5 fruit fly cellular contexts compared by ENCODE assay signal in the genomic region with DNA sequence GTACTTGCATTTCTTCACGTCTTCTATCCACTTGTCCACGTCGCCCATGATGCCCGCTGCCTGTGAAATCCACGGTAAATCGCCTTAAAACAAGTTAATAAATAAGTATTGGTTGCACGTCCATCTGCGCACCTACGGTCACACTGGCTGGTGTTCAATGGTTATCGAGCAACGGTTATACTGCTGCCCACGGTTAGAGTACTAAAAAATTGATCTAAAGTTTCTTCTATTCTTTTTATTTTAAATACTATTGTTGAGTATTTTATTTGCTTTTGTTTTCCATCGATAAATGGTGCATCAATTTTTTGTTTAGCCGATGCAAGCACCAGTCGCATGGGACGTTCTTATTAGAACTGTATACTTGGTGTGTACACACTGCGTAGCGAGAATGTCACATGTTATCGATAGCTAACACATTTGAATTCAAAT.
TF ChIP-seq lines count a peak whose summit lies in the region.

A gene (minus strand): TSS at position 147 of the 429 bp plus-strand sequence.

- TF ChIP-seq CTCF in whole organism, embryonic (GFP tag; optimal IDR thresholded peaks at IDR 0.05; lab: Kevin White, UChicago): no peak

TF ChIP-seq in whole organism, adult, 20 proteins besides CTCF, POLR2A, EP300 and RAD21 (continues in another document):
- no peak for TF ChIP-seq kay (GFP tag; lab: Kevin White, UChicago; ENCODE audit: borderline replicate concordance)
- peak; percentile 26 for TF ChIP-seq Mnt (GFP tag; optimal IDR thresholded peaks at IDR 0.05; lab: Kevin White, UChicago)
- no peak for TF ChIP-seq CG5204 (GFP tag; optimal IDR thresholded peaks at IDR 0.05; lab: Kevin White, UChicago)
- TF ChIP-seq CG11617 (GFP tag; optimal IDR thresholded peaks at IDR 0.05; lab: Kevin White, UChicago): no peak
- TF ChIP-seq CG7045 (GFP tag; optimal IDR thresholded peaks at IDR 0.05; lab: Kevin White, UChicago): no peak
- TF ChIP-seq cic (GFP tag; optimal IDR thresholded peaks at IDR 0.05; lab: Kevin White, UChicago): no peak
- TF ChIP-seq bab1 (GFP tag; optimal IDR thresholded peaks at IDR 0.05; lab: Kevin White, UChicago): peak; percentile 34
- no peak for TF ChIP-seq Clk (GFP tag; optimal IDR thresholded peaks at IDR 0.05; lab: Kevin White, UChicago)
- TF ChIP-seq toe (GFP tag; optimal IDR thresholded peaks at IDR 0.05; lab: Kevin White, UChicago): no peak
- TF ChIP-seq Crg-1 (GFP tag; optimal IDR thresholded peaks at IDR 0.05; lab: Kevin White, UChicago): no peak
- no peak for TF ChIP-seq cnc (optimal IDR thresholded peaks at IDR 0.05; lab: Kevin White, UChicago)
- peak; percentile 31 for TF ChIP-seq CG1620 (GFP tag; optimal IDR thresholded peaks at IDR 0.05; lab: Kevin White, UChicago)
- peak; percentile 54 for TF ChIP-seq CG14711 (tag; optimal IDR thresholded peaks at IDR 0.05; lab: Kevin White, UChicago)
- peak; percentile 26 for TF ChIP-seq CG7101 (tag; optimal IDR thresholded peaks at IDR 0.05; lab: Kevin White, UChicago)
- TF ChIP-seq ovo (GFP tag; optimal IDR thresholded peaks at IDR 0.05; lab: Kevin White, UChicago): no peak
- no peak for TF ChIP-seq CG12768 (GFP tag; optimal IDR thresholded peaks at IDR 0.05; lab: Kevin White, UChicago)
- no peak for TF ChIP-seq Hr96 (GFP tag; optimal IDR thresholded peaks at IDR 0.05; lab: Kevin White, UChicago)
- TF ChIP-seq tj (GFP tag; optimal IDR thresholded peaks at IDR 0.05; lab: Kevin White, UChicago): no peak

TF ChIP-seq in whole organism, embryonic, 481 proteins besides CTCF, POLR2A, EP300 and RAD21 (continues in another document):
- TF ChIP-seq BEAF-32 (GFP tag; optimal IDR thresholded peaks at IDR 0.05; lab: Kevin White, UChicago) (peak; percentile 74), CG17829 (tag; optimal IDR thresholded peaks at IDR 0.05; lab: Kevin White, UChicago) (peak; percentile 30), unpg (GFP tag; optimal IDR thresholded peaks at IDR 0.05; lab: Kevin White, UChicago) (peak; percentile 22), Opbp (GFP tag; IDR thresholded peaks at IDR 0.05; lab: Robert Waterston, UW; ENCODE audit: partially characterized antibody) (peak; percentile 72), seq (GFP tag; IDR thresholded peaks at IDR 0.05; lab: Robert Waterston, UW) (no peak), otp (GFP tag; IDR thresholded peaks at IDR 0.05; lab: Robert Waterston, UW) (peak; percentile 56; the same call in 1 of the 3 replicates), insv (GFP tag; optimal IDR thresholded peaks at IDR 0.05; lab: Kevin White, UChicago) (peak; percentile 94 to 99), aop (GFP tag; IDR thresholded peaks at IDR 0.05; lab: Robert Waterston, UW) (no peak), Nf-YB (GFP tag; optimal IDR thresholded peaks at IDR 0.05; lab: Kevin White, UChicago) (no peak), Lhr (GFP tag; optimal IDR thresholded peaks at IDR 0.05; lab: Kevin White, UChicago) (peak; percentile 88), p53 (GFP tag; optimal IDR thresholded peaks at IDR 0.05; lab: Kevin White, UChicago) (no peak), sens (GFP tag; lab: Kevin White, UChicago) (peak; percentile 37), MESR4 (GFP tag; optimal IDR thresholded peaks at IDR 0.05; lab: Kevin White, UChicago) (peak; percentile 72), MBD-R2 (GFP tag; IDR thresholded peaks at IDR 0.05; lab: Robert Waterston, UW) (peak; percentile 67), vnd (GFP tag; IDR thresholded peaks at IDR 0.05; lab: Robert Waterston, UW; ENCODE audit: partially characterized antibody) (no peak), CG13296 (GFP tag; optimal IDR thresholded peaks at IDR 0.05; lab: Kevin White, UChicago) (no peak), slou (GFP tag; optimal IDR thresholded peaks at IDR 0.05; lab: Kevin White, UChicago) (peak; percentile 6)

TF ChIP-seq in whole organism, prepupa, 60 proteins besides CTCF, POLR2A, EP300 and RAD21:
- no peak for TF ChIP-seq Eip93F (GFP tag; optimal IDR thresholded peaks at IDR 0.05; lab: Kevin White, UChicago)
- peak; percentile 5 for TF ChIP-seq CG3032 (tag; optimal IDR thresholded peaks at IDR 0.05; lab: Kevin White, UChicago)
- TF ChIP-seq CG10669 (GFP tag; optimal IDR thresholded peaks at IDR 0.05; lab: Kevin White, UChicago): no peak
- TF ChIP-seq acj6 (GFP tag; optimal IDR thresholded peaks at IDR 0.05; lab: Kevin White, UChicago): no peak
- TF ChIP-seq dsx (GFP tag; optimal IDR thresholded peaks at IDR 0.05; lab: Kevin White, UChicago; ENCODE audit: poor library complexity, severe bottlenecking): peak; percentile 14
- TF ChIP-seq Gug (GFP tag; IDR thresholded peaks at IDR 0.05; lab: Robert Waterston, UW): no peak
- TF ChIP-seq Sox14 (GFP tag; optimal IDR thresholded peaks at IDR 0.05; lab: Kevin White, UChicago): peak; percentile 21
- no peak for TF ChIP-seq Met (GFP tag; optimal IDR thresholded peaks at IDR 0.05; lab: Kevin White, UChicago)
- no peak for TF ChIP-seq lz (GFP tag; optimal IDR thresholded peaks at IDR 0.05; lab: Kevin White, UChicago)
- no peak for TF ChIP-seq CG9139 (GFP tag; optimal IDR thresholded peaks at IDR 0.05; lab: Kevin White, UChicago)
- peak; percentile 55 for TF ChIP-seq fkh (GFP tag; optimal IDR thresholded peaks at IDR 0.05; lab: Kevin White, UChicago)
- no peak for TF ChIP-seq spab (GFP tag; optimal IDR thresholded peaks at IDR 0.05; lab: Kevin White, UChicago)
- peak; percentile 2 for TF ChIP-seq topi (GFP tag; optimal IDR thresholded peaks at IDR 0.05; lab: Kevin White, UChicago)
- peak; percentile 14 for TF ChIP-seq Eip78C (GFP tag; lab: Kevin White, UChicago)
- TF ChIP-seq achi (GFP tag; optimal IDR thresholded peaks at IDR 0.05; lab: Kevin White, UChicago): peak; percentile 28
- no peak for TF ChIP-seq CG6808 (GFP tag; optimal IDR thresholded peaks at IDR 0.05; lab: Kevin White, UChicago)
- TF ChIP-seq CG6163 (GFP tag; IDR thresholded peaks at IDR 0.05; lab: Robert Waterston, UW): no peak
- TF ChIP-seq net (GFP tag; optimal IDR thresholded peaks at IDR 0.05; lab: Kevin White, UChicago): no peak
- no peak for TF ChIP-seq Lpt (GFP tag; optimal IDR thresholded peaks at IDR 0.05; lab: Kevin White, UChicago)

TF ChIP-seq in whole organism, pupa, 21 proteins besides CTCF, POLR2A, EP300 and RAD21:
- TF ChIP-seq CG34367 (tag; optimal IDR thresholded peaks at IDR 0.05; lab: Kevin White, UChicago): peak; percentile 13
- no peak for TF ChIP-seq Pif1B (GFP tag; optimal IDR thresholded peaks at IDR 0.05; lab: Kevin White, UChicago)
- peak; percentile 32 for TF ChIP-seq CG15710 (tag; optimal IDR thresholded peaks at IDR 0.05; lab: Kevin White, UChicago)

TF ChIP-seq in whole organism, wandering third instar larva, 38 proteins besides CTCF, POLR2A, EP300 and RAD21:
- TF ChIP-seq woc (GFP tag; optimal IDR thresholded peaks at IDR 0.05; lab: Kevin White, UChicago) (no peak), Sp1 (GFP tag; optimal IDR thresholded peaks at IDR 0.05; lab: Kevin White, UChicago) (peak; percentile 7), h (GFP tag; optimal IDR thresholded peaks at IDR 0.05; lab: Kevin White, UChicago) (peak; percentile 13), N (GFP tag; optimal IDR thresholded peaks at IDR 0.05; lab: Kevin White, UChicago) (no peak), br (GFP tag; optimal IDR thresholded peaks at IDR 0.05; lab: Kevin White, UChicago) (no peak), dsf (GFP tag; optimal IDR thresholded peaks at IDR 0.05; lab: Kevin White, UChicago; ENCODE audit: borderline replicate concordance) (no peak), Rel (GFP tag; optimal IDR thresholded peaks at IDR 0.05; lab: Kevin White, UChicago) (no peak), Rel (tag; optimal IDR thresholded peaks at IDR 0.05; lab: Kevin White, UChicago) (peak; percentile 6), HLH106 (tag; optimal IDR thresholded peaks at IDR 0.05; lab: Kevin White, UChicago) (peak; percentile 4)
